Fruit fly (Drosophila melanogaster) whole organism, embryonic: ENCODE results near the gene CSN1b.

Source experiments
- Ada2b ChIP-seq: fragments of 200-800 bp; sonication (Bioruptor generic); IDR thresholded peaks from 2 replicates; pipeline ENCODE4 v1.3.6; 2022; ENCODE audit warnings: missing biosample characterization, missing genetic modification characterization
- Atf6 ChIP-seq: fragments of 200-800 bp; sonication (Bioruptor generic); IDR thresholded peaks from 2 replicates; pipeline ENCODE4 v1.3.6; 2022; ENCODE audit warnings: missing biosample characterization, missing genetic modification characterization
- Bdp1 ChIP-seq: fragments of 200-800 bp; sonication (Bioruptor generic); optimal IDR thresholded peaks from 3 replicates; lab custom pipeline; 2016; ENCODE audit warnings: missing biosample characterization, missing genetic modification characterization
- CG10267 ChIP-seq: fragments of 200-800 bp; sonication (Bioruptor generic); optimal IDR thresholded peaks from 2 replicates; lab custom pipeline; 2018; ENCODE audit warnings: missing biosample characterization, mild to moderate bottlenecking, missing genetic modification characterization, moderate library complexity
- CG10274 ChIP-seq: fragments of 200-800 bp; sonication (Bioruptor generic); optimal IDR thresholded peaks from 3 replicates; lab custom pipeline; 2017; ENCODE audit warnings: missing biosample characterization, mild to moderate bottlenecking, missing genetic modification characterization
- CG11247 ChIP-seq: fragments of 200-800 bp; sonication (Bioruptor generic); IDR thresholded peaks from 2 replicates; pipeline ENCODE4 v1.3.6; 2022; ENCODE audit warnings: missing biosample characterization, missing genetic modification characterization
- CG12155 ChIP-seq: fragments of 200-800 bp; sonication (Bioruptor generic); optimal IDR thresholded peaks from 3 replicates; lab custom pipeline; 2016; ENCODE audit warnings: missing biosample characterization, missing genetic modification characterization
- CG14014 ChIP-seq: fragments of 200-800 bp; sonication (Bioruptor generic); IDR thresholded peaks from 2 replicates; pipeline ENCODE4 v1.3.6; 2022; ENCODE audit warnings: missing biosample characterization, missing genetic modification characterization
- CG14860 ChIP-seq: fragments of 200-800 bp; sonication (Bioruptor generic); IDR thresholded peaks from 3 replicates; pipeline ENCODE4 v1.3.6; 2022; ENCODE audit warnings: missing biosample characterization, missing genetic modification characterization; ENCODE audit not compliant: partially characterized antibody
- CG15696 ChIP-seq: fragments of 200-800 bp; sonication (Bioruptor generic); optimal IDR thresholded peaks from 2 replicates; lab custom pipeline; 2019; ENCODE audit warnings: missing biosample characterization, mild to moderate bottlenecking, missing genetic modification characterization, moderate library complexity
- CG16815 ChIP-seq: fragments of 200-800 bp; sonication (Bioruptor generic); optimal IDR thresholded peaks from 3 replicates; lab custom pipeline; 2017; ENCODE audit warnings: missing biosample characterization, mild to moderate bottlenecking, missing genetic modification characterization
- CG18764 ChIP-seq: fragments of 200-800 bp; sonication (Bioruptor generic); optimal IDR thresholded peaks from 3 replicates; lab custom pipeline; 2016; ENCODE audit warnings: missing biosample characterization, missing genetic modification characterization
- CG2116 ChIP-seq: fragments of 200-800 bp; sonication (Bioruptor generic); optimal IDR thresholded peaks from 3 replicates; lab custom pipeline; 2018; ENCODE audit warnings: missing biosample characterization, mild to moderate bottlenecking, missing genetic modification characterization
- CG2129 ChIP-seq: fragments of 200-800 bp; sonication (Bioruptor generic); IDR thresholded peaks from 2 replicates; pipeline ENCODE4 v1.3.6; 2022; ENCODE audit warnings: missing biosample characterization, missing genetic modification characterization; ENCODE audit not compliant: partially characterized antibody
- CG2889 ChIP-seq: fragments of 200-800 bp; sonication (Bioruptor generic); IDR thresholded peaks from 3 replicates; pipeline ENCODE4 v1.3.6; 2022; ENCODE audit warnings: missing biosample characterization, missing genetic modification characterization
- CG3065 ChIP-seq: fragments of 200-800 bp; sonication (Bioruptor generic); optimal IDR thresholded peaks from 2 replicates; lab custom pipeline; 2016; ENCODE audit warnings: missing biosample characterization, missing genetic modification characterization
- CG31388 ChIP-seq: fragments of 200-800 bp; sonication (Bioruptor generic); optimal IDR thresholded peaks from 2 replicates; lab custom pipeline; 2016; ENCODE audit warnings: missing biosample characterization, missing genetic modification characterization
- CG3281 ChIP-seq: fragments of 200-800 bp; sonication (Bioruptor generic); optimal IDR thresholded peaks from 3 replicates; lab custom pipeline; 2017; ENCODE audit warnings: missing biosample characterization, mild to moderate bottlenecking, missing genetic modification characterization
- CG43689 ChIP-seq: fragments of 200-800 bp; sonication (Bioruptor generic); IDR thresholded peaks from 2 replicates; pipeline ENCODE4 v1.3.6; 2022; ENCODE audit warnings: missing biosample characterization, missing genetic modification characterization
- CG4820 ChIP-seq: fragments of 200-800 bp; sonication (Bioruptor generic); optimal IDR thresholded peaks from 3 replicates; lab custom pipeline; 2016; ENCODE audit warnings: missing biosample characterization, missing genetic modification characterization
- CG5953 ChIP-seq: fragments of 200-800 bp; sonication (Bioruptor generic); IDR thresholded peaks from 2 replicates; pipeline ENCODE4 v1.3.6; 2022; ENCODE audit warnings: missing biosample characterization, missing genetic modification characterization
- CG6254 ChIP-seq: fragments of 200-800 bp; sonication (Bioruptor generic); optimal IDR thresholded peaks from 3 replicates; lab custom pipeline; 2017; ENCODE audit warnings: mild to moderate bottlenecking, missing biosample characterization, missing genetic modification reagents, missing genetic modification characterization
- CG6813 ChIP-seq: fragments of 200-800 bp; sonication (Bioruptor generic); optimal IDR thresholded peaks from 2 replicates; lab custom pipeline; 2017; ENCODE audit warnings: missing biosample characterization, missing genetic modification characterization, mild to moderate bottlenecking, moderate library complexity, missing genetic modification reagents
- CG7357 ChIP-seq: fragments of 200-800 bp; sonication (Bioruptor generic); IDR thresholded peaks from 3 replicates; pipeline ENCODE4 v1.3.6; 2022; ENCODE audit warnings: missing biosample characterization, missing genetic modification characterization
- CG7928 ChIP-seq: fragments of 200-800 bp; sonication (Bioruptor generic); optimal IDR thresholded peaks from 2 replicates; lab custom pipeline; 2017; ENCODE audit warnings: missing biosample characterization, mild to moderate bottlenecking, missing genetic modification characterization
- CG7987 ChIP-seq: fragments of 200-800 bp; sonication (Bioruptor generic); optimal IDR thresholded peaks from 2 replicates; lab custom pipeline; 2018; ENCODE audit warnings: missing biosample characterization, mild to moderate bottlenecking, missing genetic modification characterization, moderate library complexity
- CG9437 ChIP-seq: fragments of 200-800 bp; sonication (Bioruptor generic); optimal IDR thresholded peaks from 2 replicates; lab custom pipeline; 2018; ENCODE audit warnings: missing biosample characterization, mild to moderate bottlenecking, missing genetic modification characterization
- D ChIP-seq, 2 experiments: fragments of 200-800 bp in 1 of 2; fragments of >200 bp in 1 of 2; sonication (Bioruptor generic) in 1 of 2; optimal IDR thresholded peaks; 2 replicates in 1 of 2; 3 replicates in 1 of 2; lab custom pipeline; 2017; ENCODE audit warnings: mild to moderate bottlenecking in 1 of 2, missing biosample characterization in 1 of 2, missing genetic modification characterization in 1 of 2, missing genetic modification reagents in 1 of 2
- Dek ChIP-seq: fragments of 200-800 bp; sonication (Bioruptor generic); optimal IDR thresholded peaks from 3 replicates; lab custom pipeline; 2019; ENCODE audit warnings: missing biosample characterization, mild to moderate bottlenecking, missing genetic modification characterization, moderate library complexity
- Dip2 ChIP-seq: fragments of 200-800 bp; sonication (Bioruptor generic); IDR thresholded peaks from 2 replicates; pipeline ENCODE4 v1.3.6; 2022; ENCODE audit warnings: missing biosample characterization, missing genetic modification characterization
- E2f2 ChIP-seq: fragments of 200-800 bp; sonication (Bioruptor generic); IDR thresholded peaks from 2 replicates; pipeline ENCODE4 v1.3.6; 2022; ENCODE audit warnings: missing biosample characterization, missing genetic modification characterization
- Gug ChIP-seq: fragments of 200-800 bp; sonication (Bioruptor generic); IDR thresholded peaks from 4 replicates; pipeline ENCODE4 v1.3.6; 2022; ENCODE audit warnings: missing biosample characterization, missing genetic modification characterization
- Hand ChIP-seq: fragments of 200-800 bp; sonication (Bioruptor generic); optimal IDR thresholded peaks from 2 replicates; lab custom pipeline; 2017; ENCODE audit warnings: mild to moderate bottlenecking, missing biosample characterization, missing genetic modification reagents, missing genetic modification characterization
- Nf-YB ChIP-seq: fragments of 200-800 bp; sonication (Bioruptor generic); optimal IDR thresholded peaks from 3 replicates; lab custom pipeline; 2019; ENCODE audit warnings: missing biosample characterization, mild to moderate bottlenecking, missing genetic modification characterization, moderate library complexity
- Pdp1 ChIP-seq, 2 experiments: fragments of 200-800 bp; sonication (Bioruptor generic); optimal IDR thresholded peaks; 3 replicates each; lab custom pipeline; 2016; ENCODE audit warnings: missing biosample characterization in 2 of 2, missing genetic modification characterization in 2 of 2, mild to moderate bottlenecking in 1 of 2, moderate library complexity in 1 of 2
- Usf ChIP-seq: fragments of 200-800 bp; sonication (Bioruptor generic); optimal IDR thresholded peaks from 2 replicates; lab custom pipeline; 2017; ENCODE audit warnings: missing genotype, missing biosample characterization, missing genetic modification characterization
- Xbp1 ChIP-seq: fragments of 200-800 bp; sonication (Bioruptor generic); optimal IDR thresholded peaks from 3 replicates; lab custom pipeline; 2016; ENCODE audit warnings: missing biosample characterization, mild to moderate bottlenecking, missing genetic modification characterization
- Xrp1 ChIP-seq: fragments of 200-800 bp; sonication (Bioruptor generic); IDR thresholded peaks from 2 replicates; pipeline ENCODE4 v1.3.6; 2022; ENCODE audit warnings: missing biosample characterization, missing genetic modification characterization
- danr ChIP-seq: fragments of 200-800 bp; sonication (Bioruptor generic); IDR thresholded peaks from 2 replicates; pipeline ENCODE4 v1.3.6; 2022; ENCODE audit warnings: missing biosample characterization, missing genetic modification characterization
- disco-r ChIP-seq: fragments of 200-800 bp; sonication (Bioruptor generic); optimal IDR thresholded peaks from 2 replicates; lab custom pipeline; 2016; ENCODE audit warnings: missing biosample characterization, missing genetic modification characterization
- ems ChIP-seq: fragments of 200-800 bp; sonication (Bioruptor generic); optimal IDR thresholded peaks from 3 replicates; lab custom pipeline; 2016; ENCODE audit warnings: missing biosample characterization, missing genetic modification characterization
- fd64A ChIP-seq: fragments of 200-800 bp; sonication (Bioruptor generic); optimal IDR thresholded peaks from 3 replicates; lab custom pipeline; 2018; ENCODE audit warnings: missing biosample characterization, mild to moderate bottlenecking, missing genetic modification characterization
- ftz-f1 ChIP-seq: fragments of 200-800 bp; sonication (Bioruptor generic); optimal IDR thresholded peaks from 2 replicates; lab custom pipeline; 2016; ENCODE audit warnings: missing biosample characterization, missing genetic modification characterization
- gsb ChIP-seq: fragments of 200-800 bp; sonication (Bioruptor generic); IDR thresholded peaks from 2 replicates; pipeline ENCODE4 v1.3.6; 2022; ENCODE audit warnings: missing biosample characterization, missing genetic modification characterization
- nau ChIP-seq: fragments of 200-800 bp; sonication (Bioruptor generic); optimal IDR thresholded peaks from 3 replicates; lab custom pipeline; 2017; ENCODE audit warnings: missing biosample characterization, mild to moderate bottlenecking, missing genetic modification characterization, missing genetic modification reagents
- nerfin-1 ChIP-seq: fragments of 200-800 bp; sonication (Bioruptor generic); optimal IDR thresholded peaks from 3 replicates; lab custom pipeline; 2019; ENCODE audit warnings: missing biosample characterization, mild to moderate bottlenecking, missing genetic modification characterization, moderate library complexity
- phol ChIP-seq: fragments of 200-800 bp; sonication (Bioruptor generic); optimal IDR thresholded peaks from 3 replicates; lab custom pipeline; 2018; ENCODE audit warnings: missing biosample characterization, mild to moderate bottlenecking, missing genetic modification characterization, moderate library complexity
- row ChIP-seq: fragments of 200-800 bp; sonication (Bioruptor generic); IDR thresholded peaks from 3 replicates; pipeline ENCODE4 v1.3.6; 2022; ENCODE audit warnings: missing biosample characterization, missing genetic modification characterization
- sens-2 ChIP-seq: fragments of 200-800 bp; sonication (Bioruptor generic); IDR thresholded peaks from 2 replicates; pipeline ENCODE4 v1.3.6; 2022; ENCODE audit warnings: missing biosample characterization, missing genetic modification characterization
- tx ChIP-seq: fragments of 200-800 bp; sonication (Bioruptor generic); optimal IDR thresholded peaks from 2 replicates; lab custom pipeline; 2016; ENCODE audit warnings: missing biosample characterization, missing genetic modification characterization
- yki ChIP-seq: fragments of >200 bp; optimal IDR thresholded peaks from 3 replicates; lab custom pipeline; 2018

CSN1b gene

DNA sequence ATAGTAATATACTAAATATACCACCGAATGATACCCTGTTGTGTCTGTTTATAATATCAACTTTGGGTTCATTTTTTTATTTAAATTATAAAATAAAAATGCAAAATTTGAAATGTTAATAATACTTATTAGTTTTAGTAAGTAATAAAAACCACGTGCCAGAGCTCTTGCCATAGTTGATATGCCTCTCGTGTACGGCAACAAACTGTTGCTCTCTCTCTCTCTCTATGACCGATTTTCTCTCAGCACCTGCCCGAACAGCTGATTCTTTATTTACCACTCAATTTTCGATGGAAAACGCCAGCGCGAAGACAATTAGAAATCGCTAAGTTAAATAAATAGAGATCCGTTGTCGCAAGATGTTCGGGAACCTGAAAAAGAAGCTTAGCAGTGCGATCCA, 37.2 kb downstream of the CSN1b start, which contains the start of gene Dysb (continued):
- peak; percentile 95 for TF ChIP-seq Xrp1 (GFP tag; lab: Robert Waterston, UW)
- TF ChIP-seq CG7357 (GFP tag; lab: Robert Waterston, UW) = peak; percentile 60; the same call in 1 of the 3 replicates
- peak; percentile 70 for TF ChIP-seq Nf-YB (GFP tag; lab: Kevin White, UChicago)
- peak; percentile 94 for TF ChIP-seq CG14014 (GFP tag; lab: Robert Waterston, UW)
- TF ChIP-seq CG43689 (GFP tag; lab: Robert Waterston, UW) = peak; percentile 67; the same call in 1 of the 2 replicates
- peak; percentile 72 for TF ChIP-seq CG16815 (GFP tag; lab: Kevin White, UChicago)
- TF ChIP-seq CG2889 (GFP tag; lab: Robert Waterston, UW) = peak; percentile 76
- peak; percentile 52 for TF ChIP-seq fd64A
- TF ChIP-seq Gug (GFP tag; lab: Robert Waterston, UW) = peak; percentile 90
- peak; percentile 97 for TF ChIP-seq row (GFP tag; lab: Robert Waterston, UW)
- TF ChIP-seq CG18764 (GFP tag; lab: Kevin White, UChicago) = peak; percentile 54
- peak; percentile 69 for TF ChIP-seq CG9437 (GFP tag; lab: Kevin White, UChicago)
- TF ChIP-seq CG4820 (GFP tag; lab: Kevin White, UChicago) = peak; percentile 63
- TF ChIP-seq Dip2 = no peak
- TF ChIP-seq E2f2 = peak; percentile 76
- TF ChIP-seq yki (lab: Kevin White, UChicago) = no peak
- TF ChIP-seq tx (GFP tag; lab: Kevin White, UChicago) = peak; percentile 32
- TF ChIP-seq CG10274 (GFP tag; lab: Kevin White, UChicago) = peak; percentile 50
- TF ChIP-seq Xbp1 (GFP tag; lab: Kevin White, UChicago) = peak; percentile 89
- TF ChIP-seq CG15696 (tag; lab: Kevin White, UChicago) = peak; percentile 67
- peak; percentile 49 for TF ChIP-seq Bdp1
- peak; percentile 9 for TF ChIP-seq CG7928 (GFP tag; lab: Kevin White, UChicago)
- no peak for TF ChIP-seq D (optimal IDR thresholded peaks at IDR 0.05; lab: Kevin White, UChicago)
- TF ChIP-seq D (GFP tag; optimal IDR thresholded peaks at IDR 0.05; lab: Kevin White, UChicago) = peak; percentile 80
- TF ChIP-seq disco-r (GFP tag; lab: Kevin White, UChicago) = no peak
- TF ChIP-seq Pdp1 (GFP tag; optimal IDR thresholded peaks at IDR 0.05; lab: Kevin White, UChicago) = peak; percentile 49 to 61
- peak; percentile 79 for TF ChIP-seq CG12155 (GFP tag; lab: Kevin White, UChicago)
- TF ChIP-seq CG14860 = no peak
- no peak for TF ChIP-seq CG3065
- TF ChIP-seq Ada2b (GFP tag; lab: Robert Waterston, UW) = peak; percentile 88
- peak; percentile 70 for TF ChIP-seq CG7987 (GFP tag; lab: Kevin White, UChicago)
- no peak for TF ChIP-seq CG2129 (GFP tag; lab: Robert Waterston, UW)
- peak; percentile 49 for TF ChIP-seq ftz-f1 (GFP tag; lab: Kevin White, UChicago)
- peak; percentile 81 for TF ChIP-seq Hand (GFP tag; lab: Kevin White, UChicago)
- peak; percentile 93 for TF ChIP-seq Atf6 (GFP tag; lab: Robert Waterston, UW)
- peak; percentile 92 for TF ChIP-seq Dek (tag; lab: Kevin White, UChicago)
- peak; percentile 75 for TF ChIP-seq gsb (GFP tag; lab: Robert Waterston, UW)
- TF ChIP-seq CG2116 (GFP tag; lab: Kevin White, UChicago) = peak; percentile 61
- peak; percentile 76 for TF ChIP-seq nerfin-1 (tag; lab: Kevin White, UChicago)
- TF ChIP-seq CG6254 (GFP tag; lab: Kevin White, UChicago) = peak; percentile 83
- peak; percentile 91 for TF ChIP-seq CG5953 (GFP tag; lab: Robert Waterston, UW)
- peak; percentile 82 for TF ChIP-seq CG3281 (GFP tag; lab: Kevin White, UChicago)
- TF ChIP-seq danr (GFP tag; lab: Robert Waterston, UW) = peak; percentile 69; the same call in 1 of the 2 replicates
- peak; percentile 88 for TF ChIP-seq CG10267 (tag; lab: Kevin White, UChicago)
- no peak; the same call in 1 of the 2 replicates for TF ChIP-seq sens-2 (GFP tag; lab: Robert Waterston, UW)
- TF ChIP-seq ems = peak; percentile 62
- peak; percentile 76 for TF ChIP-seq nau (GFP tag; lab: Kevin White, UChicago)
- peak; percentile 81 for TF ChIP-seq phol (tag; lab: Kevin White, UChicago)
- peak; percentile 89 for TF ChIP-seq CG11247 (GFP tag; lab: Robert Waterston, UW)
- peak; percentile 85 for TF ChIP-seq CG6813 (GFP tag; lab: Kevin White, UChicago)
- TF ChIP-seq CG31388 (GFP tag; lab: Kevin White, UChicago) = peak; percentile 15
- peak; percentile 61 for TF ChIP-seq Usf (GFP tag; lab: Kevin White, UChicago)
